Worm (Caenorhabditis elegans) whole organism, L4 larva: Measurements from ENCODE around the gene bbs-8.
A peak's percentile ranks its signal among the peaks of the same experiment; 100 is the strongest.

Experiments
- D1046.2 ChIP-seq: fragments of 200-800 bp; sonication (Bioruptor generic); IDR thresholded peaks from 2 replicates; pipeline ENCODE4 v1.3.6; 2022; ENCODE audit warnings: missing genetic modification characterization, missing compliant biosample characterization
- F44E2.7 ChIP-seq: fragments of 200-800 bp; sonication (Bioruptor generic); IDR thresholded peaks from 2 replicates; pipeline ENCODE4 v2.1.2; 2022; ENCODE audit warnings: missing genetic modification characterization, missing compliant biosample characterization
- Y5F2A.4 ChIP-seq: fragments of 200-800 bp; sonication (Bioruptor generic); optimal IDR thresholded peaks from 2 replicates; lab custom pipeline; 2018; ENCODE audit warnings: mild to moderate bottlenecking, missing genetic modification characterization, missing compliant biosample characterization
- ZK546.5 ChIP-seq, 2 experiments: sonication (generic microtip); optimal IDR thresholded peaks; 2 replicates each; lab custom pipeline; 2017; ENCODE audit warnings: missing biosample characterization in 2 of 2, missing genetic modification characterization in 2 of 2
- aha-1 ChIP-seq: fragments of 150-350 bp; peaks from one replicate; lab custom pipeline; 2014; ENCODE audit warnings: missing biosample characterization, missing genetic modification characterization
- aly-2 ChIP-seq: sonication (generic microtip); optimal IDR thresholded peaks from 2 replicates; lab custom pipeline; 2018; ENCODE audit warnings: missing biosample characterization, missing genetic modification characterization
- ama-1 ChIP-seq: fragments of 150-350 bp; optimal IDR thresholded peaks from 2 replicates; lab custom pipeline; 2014; ENCODE audit warnings: inconsistent platforms, mixed read lengths
- ceh-44 ChIP-seq: fragments of 200-800 bp; sonication (Bioruptor generic); IDR thresholded peaks from 2 replicates; pipeline ENCODE4 v1.3.6; 2022; ENCODE audit warnings: missing genetic modification reagents, missing genetic modification characterization, missing compliant biosample characterization
- daf-16 ChIP-seq, 3 experiments: sonication (generic microtip); optimal IDR thresholded peaks; 2 replicates each; lab custom pipeline; 2016 to 2017; ENCODE audit warnings: missing genetic modification characterization in 3 of 3, missing genetic modification reagents in 3 of 3, mild to moderate bottlenecking in 2 of 3, missing compliant biosample characterization in 2 of 3, missing biosample characterization in 1 of 3, moderate library complexity in 1 of 3
- daf-19 ChIP-seq: fragments of 200-800 bp; sonication (Bioruptor generic); conservative IDR thresholded peaks from 2 replicates; pipeline ENCODE4 v1.3.6; 2022; ENCODE audit warnings: missing genetic modification characterization, missing compliant biosample characterization
- dve-1 ChIP-seq: sonication (generic microtip); optimal IDR thresholded peaks from 2 replicates; lab custom pipeline; 2017; ENCODE audit warnings: antibody characterized with exemption, mild to moderate bottlenecking, missing genetic modification characterization, missing compliant biosample characterization; ENCODE audit not compliant: insufficient read depth
- fos-1 ChIP-seq: fragments of 150-350 bp; optimal IDR thresholded peaks from 2 replicates; lab custom pipeline; 2014; ENCODE audit warnings: missing biosample characterization, missing genetic modification characterization
- hlh-11 ChIP-seq: fragments of 200-800 bp; sonication (Bioruptor generic); optimal IDR thresholded peaks from 2 replicates; lab custom pipeline; 2018; ENCODE audit warnings: mild to moderate bottlenecking, missing genetic modification characterization, missing compliant biosample characterization
- hlh-30 ChIP-seq: sonication (generic microtip); optimal IDR thresholded peaks from 2 replicates; lab custom pipeline; 2017; ENCODE audit warnings: antibody characterized with exemption, mild to moderate bottlenecking, missing genetic modification characterization, missing compliant biosample characterization; ENCODE audit not compliant: insufficient read depth
- lin-1 ChIP-seq: fragments of 200-800 bp; sonication (Bioruptor generic); IDR thresholded peaks from 2 replicates; pipeline ENCODE4 v1.3.6; 2022; ENCODE audit warnings: missing genetic modification reagents, missing genetic modification characterization, missing compliant biosample characterization
- mdt-29 ChIP-seq: fragments of 200-800 bp; sonication (Bioruptor generic); IDR thresholded peaks from 2 replicates; pipeline ENCODE4 v1.3.6; 2022; ENCODE audit warnings: missing genetic modification reagents, missing genetic modification characterization, missing compliant biosample characterization
- mep-1 ChIP-seq: fragments of 150-350 bp; sonication (generic microtip); optimal IDR thresholded peaks from 3 replicates; lab custom pipeline; 2014; ENCODE audit warnings: missing biosample characterization, missing genetic modification characterization
- mxl-3 ChIP-seq: fragments of 200-800 bp; sonication (Bioruptor generic); optimal IDR thresholded peaks from 2 replicates; lab custom pipeline; 2018; ENCODE audit warnings: mild to moderate bottlenecking, missing genetic modification characterization, missing compliant biosample characterization
- nhr-10 ChIP-seq: fragments of 150-350 bp; optimal IDR thresholded peaks from 2 replicates; lab custom pipeline; 2014; ENCODE audit warnings: missing biosample characterization, missing genetic modification characterization
- nhr-102 ChIP-seq: sonication (generic microtip); optimal IDR thresholded peaks from 2 replicates; lab custom pipeline; 2016; ENCODE audit warnings: mild to moderate bottlenecking, missing genetic modification characterization, moderate library complexity, missing compliant biosample characterization
- nhr-11 ChIP-seq: fragments of 150-350 bp; optimal IDR thresholded peaks from 2 replicates; lab custom pipeline; 2014; ENCODE audit warnings: missing biosample characterization, missing genetic modification characterization
- saeg-2 ChIP-seq: fragments of 200-800 bp; sonication (Bioruptor generic); IDR thresholded peaks from 2 replicates; pipeline ENCODE4 v1.3.6; 2022; ENCODE audit warnings: missing genetic modification reagents, missing genetic modification characterization, missing compliant biosample characterization
- sdz-12 ChIP-seq: fragments of 200-800 bp; sonication (Bioruptor generic); optimal IDR thresholded peaks from 2 replicates; lab custom pipeline; 2018; ENCODE audit warnings: mild to moderate bottlenecking, missing genetic modification characterization, missing compliant biosample characterization
- snpc-1.2 ChIP-seq: fragments of 200-800 bp; sonication (Bioruptor generic); IDR thresholded peaks from 2 replicates; pipeline ENCODE4 v1.3.6; 2022; ENCODE audit warnings: missing genetic modification reagents, missing genetic modification characterization, missing compliant biosample characterization
- tag-97 ChIP-seq: fragments of 200-800 bp; sonication (Bioruptor generic); IDR thresholded peaks from 2 replicates; pipeline ENCODE4 v1.3.6; 2022; ENCODE audit warnings: missing genetic modification characterization, missing compliant biosample characterization
- tra-1 ChIP-seq: fragments of 200-800 bp; sonication (Bioruptor generic); IDR thresholded peaks from 2 replicates; pipeline ENCODE4 v1.3.6; 2022; ENCODE audit warnings: missing genetic modification reagents, missing genetic modification characterization, missing compliant biosample characterization
- unc-62 ChIP-seq, 3 experiments: fragments of 150-350 bp in 1 of 3; sonication (generic microtip); optimal IDR thresholded peaks in 2 of 3; peaks in 1 of 3; 1 replicate in 1 of 3; 2 replicates in 2 of 3; lab custom pipeline; 2014 to 2017; ENCODE audit warnings: missing biosample characterization in 3 of 3, missing genetic modification characterization in 3 of 3, missing genetic modification reagents in 3 of 3, missing genotype in 1 of 3
- zfp-2 ChIP-seq: sonication (generic microtip); optimal IDR thresholded peaks from 2 replicates; lab custom pipeline; 2016; ENCODE audit warnings: mild to moderate bottlenecking, missing genetic modification characterization, missing compliant biosample characterization
- ztf-11 ChIP-seq: fragments of 150-350 bp; optimal IDR thresholded peaks from 2 replicates; lab custom pipeline; 2014; ENCODE audit warnings: missing biosample characterization, missing genetic modification characterization

Gene bbs-8

DNA sequence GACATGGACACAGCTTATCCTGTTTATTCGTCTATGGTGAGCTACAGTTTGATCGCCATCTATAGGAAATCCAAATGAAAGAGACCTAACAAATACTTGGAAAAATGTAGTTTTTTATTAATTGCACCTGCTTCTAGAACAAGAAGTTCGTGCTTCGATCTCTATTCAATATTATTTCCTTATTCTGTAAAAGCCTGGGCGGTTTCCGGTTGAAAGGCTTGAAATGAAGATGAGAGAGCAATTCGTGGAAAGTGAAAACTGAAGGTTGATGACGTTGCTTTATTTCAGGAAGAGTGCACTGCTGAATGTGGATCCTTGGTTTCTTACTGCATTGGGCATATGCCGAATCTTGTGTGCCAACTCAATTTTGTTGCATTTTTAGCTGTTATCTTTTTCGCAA lies 15.8 kb upstream of the bbs-8 start:
- TF ChIP-seq snpc-1.2 (GFP tag; lab: Robert Waterston, UW), result no peak
- TF ChIP-seq aha-1 (tag; lab: Kevin White, UChicago), result peak; percentile 34

DNA sequence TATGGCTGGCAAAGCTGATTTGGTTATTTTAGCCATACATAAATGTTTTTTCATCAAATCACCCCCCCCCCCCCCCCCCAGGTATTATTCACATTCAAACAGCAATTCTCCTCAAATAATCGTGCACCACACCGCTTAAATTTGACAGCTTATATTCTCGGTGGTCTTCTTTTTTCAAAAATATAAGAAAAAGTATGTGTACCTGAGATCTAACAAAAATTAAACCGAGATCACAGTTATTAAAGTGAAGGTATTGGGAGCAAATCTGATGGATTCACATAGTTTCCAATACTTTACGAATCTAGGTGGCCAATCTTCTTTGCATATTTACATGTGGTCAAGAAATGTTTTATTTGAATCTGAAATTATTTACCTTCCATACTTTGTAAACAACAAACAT lies 15.3 kb upstream of the bbs-8 start, which contains the start of gene ZC404.15:
TSS of gene ZC404.15 (plus strand) at position 301 of the 400 bp plus-strand sequence.
- TF ChIP-seq D1046.2, result no peak
- peak; percentile 47 for TF ChIP-seq aha-1 (tag; lab: Kevin White, UChicago)

DNA sequence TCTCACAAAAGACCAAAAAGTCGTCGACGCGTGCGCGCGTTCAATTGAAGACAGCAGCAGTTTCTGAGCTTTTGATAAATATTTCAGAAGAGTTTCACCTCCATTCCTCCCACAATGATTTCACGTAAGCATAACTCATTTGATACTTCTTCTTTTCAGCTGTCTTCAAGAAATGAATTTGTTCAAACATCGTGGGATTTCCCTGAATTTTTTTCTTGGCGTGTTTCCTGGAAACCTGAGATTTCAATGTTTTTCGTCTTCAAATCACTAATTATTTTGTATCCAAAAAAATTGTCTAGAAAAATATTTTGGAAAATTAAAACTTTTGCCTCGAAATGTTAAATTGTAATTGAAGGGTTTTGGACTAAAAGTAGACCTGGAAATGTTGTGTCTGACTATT lies 13.6 kb upstream of the bbs-8 start:
- TF ChIP-seq ztf-11 (tag; lab: Kevin White, UChicago) (no peak), mdt-29 (GFP tag; lab: Robert Waterston, UW) (no peak), aly-2 (tag; lab: Kevin White, UChicago) (no peak), lin-1 (GFP tag; lab: Robert Waterston, UW) (no peak), fos-1 (tag; lab: Kevin White, UChicago) (no peak), sdz-12 (no peak), nhr-10 (no peak), tag-97 (no peak)
- TF ChIP-seq, all 104 proteins: peak for 0

DNA sequence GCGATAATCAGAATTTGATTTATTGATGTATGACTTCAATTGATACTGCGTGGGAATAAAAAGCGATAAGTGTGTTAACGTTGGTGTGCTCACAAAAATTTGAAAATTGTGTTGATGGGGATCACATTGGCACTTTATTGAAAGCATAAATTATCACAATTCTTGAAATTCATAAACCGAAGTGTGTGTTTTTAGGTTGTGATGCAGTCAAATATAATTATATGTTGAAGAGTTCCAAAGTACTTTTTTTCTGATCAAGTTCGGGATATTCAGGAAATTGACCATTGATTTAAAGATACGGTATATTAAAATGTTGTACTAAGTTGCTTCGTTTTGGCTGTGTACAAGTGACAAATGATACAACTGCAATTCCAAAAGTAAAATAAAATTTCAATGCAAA lies 10.8 kb upstream of the bbs-8 start, which contains the start of gene srh-28:
TSS of gene srh-28 (minus strand) at position 101 of the 400 bp plus-strand sequence.
- TF ChIP-seq Y5F2A.4 (GFP tag; lab: Kevin White, UChicago), result no peak
- no peak for TF ChIP-seq mep-1
- peak in 1 of 2 experiments; percentile 22 for TF ChIP-seq unc-62 (GFP tag; optimal IDR thresholded peaks at IDR 0.05 in 1 of 2; lab: Kevin White, UChicago)
- no peak for TF ChIP-seq unc-62 (tag; optimal IDR thresholded peaks at IDR 0.05; lab: Kevin White, UChicago)
- no peak for TF ChIP-seq tra-1

DNA sequence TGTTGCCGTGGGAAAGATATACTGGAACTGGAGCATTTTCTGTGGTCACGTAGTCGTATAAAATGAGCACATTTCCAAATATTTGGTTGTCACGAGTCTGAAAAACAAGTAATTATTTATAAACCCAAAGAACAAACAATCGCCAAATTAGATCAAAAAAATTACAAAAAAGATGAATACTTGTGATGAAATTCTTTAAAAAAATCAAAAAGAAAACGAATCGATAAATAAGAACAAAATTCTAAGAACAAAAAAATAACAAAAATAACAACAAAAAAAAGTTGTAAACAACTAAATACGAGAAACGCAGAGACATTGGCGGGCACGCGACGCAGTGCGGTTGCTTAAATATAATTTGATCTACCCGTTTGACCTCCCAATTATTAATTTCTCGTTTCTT lies 8.9 kb upstream of the bbs-8 start, which contains the start of gene ZC404.16:
TSS of gene ZC404.16 (minus strand) at position 101 of the 400 bp plus-strand sequence.
- TF ChIP-seq ceh-44 (GFP tag; lab: Robert Waterston, UW) (no peak), F44E2.7 (GFP tag; lab: Robert Waterston, UW) (no peak), aly-2 (tag; lab: Kevin White, UChicago) (no peak), ztf-11 (tag; lab: Kevin White, UChicago) (no peak), aha-1 (tag; lab: Kevin White, UChicago) (no peak), dve-1 (tag; lab: Kevin White, UChicago) (no peak)

DNA sequence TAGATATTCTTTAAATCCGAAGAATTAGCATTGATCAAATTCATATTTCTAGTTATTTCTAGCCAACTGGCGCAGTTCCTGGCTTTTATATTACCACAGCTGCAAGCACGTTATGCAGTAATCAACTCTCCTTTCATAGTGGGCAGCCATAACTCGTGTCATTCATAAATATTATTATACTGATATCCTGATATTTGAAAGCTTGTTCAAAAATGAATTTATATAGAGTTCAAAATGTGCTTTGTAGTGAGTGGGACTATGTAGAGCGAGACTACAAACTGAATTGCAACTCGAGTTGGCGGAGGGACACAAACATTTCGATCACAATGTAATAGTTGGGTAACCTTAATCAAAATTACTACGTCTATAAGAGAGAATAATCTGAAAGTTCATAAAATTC lies 6.8 kb upstream of the bbs-8 start, which contains the start of gene srh-30:
TSS of gene srh-30 (minus strand) at position 101 of the 400 bp plus-strand sequence.
- TF ChIP-seq dve-1 (tag; lab: Kevin White, UChicago) (no peak), ama-1 (lab: Kevin White, UChicago) (no peak), zfp-2 (tag; lab: Kevin White, UChicago) (no peak), nhr-102 (no peak)

DNA sequence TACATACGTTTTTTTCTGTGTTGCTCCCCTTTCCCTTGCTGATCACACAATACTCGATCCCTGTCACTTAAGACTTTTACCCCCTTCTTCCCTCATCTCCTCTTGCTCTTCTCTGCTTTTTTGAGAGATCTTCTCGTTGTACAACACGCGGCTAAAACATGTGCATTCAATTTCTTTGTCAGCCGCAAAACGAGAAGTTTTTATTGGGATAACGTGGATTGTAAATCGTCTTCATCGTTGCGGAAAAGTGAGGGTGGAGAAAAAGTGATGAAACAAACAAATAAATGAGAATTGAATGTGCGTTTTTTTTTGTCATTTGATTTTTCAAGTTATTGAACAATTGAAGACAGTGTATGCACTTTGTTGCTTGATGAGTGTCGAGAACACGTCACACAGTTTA lies 4.6 kb upstream of the bbs-8 start:
- TF ChIP-seq hlh-30 (tag; lab: Kevin White, UChicago), result no peak

DNA sequence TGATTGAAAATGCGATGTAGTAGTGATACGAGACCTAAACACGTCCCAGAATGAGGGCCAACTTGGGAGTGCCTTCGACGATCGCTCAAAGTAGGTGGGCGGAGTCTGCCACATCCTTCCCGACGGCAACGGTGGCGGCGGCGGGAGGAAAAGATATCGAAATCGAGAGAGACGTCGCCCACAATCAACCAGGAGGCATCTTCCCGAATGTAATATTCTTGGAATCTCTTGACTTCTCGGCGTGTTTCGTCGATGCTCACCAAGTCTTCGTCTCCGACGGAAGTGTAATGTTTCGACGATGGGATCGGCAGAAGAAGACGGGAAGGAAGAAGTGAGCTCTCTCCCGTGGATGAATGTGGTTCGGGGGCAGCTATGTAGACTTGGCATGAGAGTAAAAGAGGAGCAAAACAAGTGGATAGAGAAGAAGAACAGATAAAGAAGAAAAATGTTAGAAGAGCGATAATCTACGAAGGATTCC lies 3.6 kb upstream of the bbs-8 start, which contains the start of the genes T25F10.1 and clik-1:
TSS of gene T25F10.1 (plus strand) at position 51 of the 478 bp plus-strand sequence.
TSS of gene clik-1 (minus strand) at position 281 of the 478 bp plus-strand sequence.
- no peak for TF ChIP-seq mep-1
- TF ChIP-seq daf-19 (GFP tag; lab: Robert Waterston, UW), result no peak
- peak; percentile 40 for TF ChIP-seq aha-1 (tag; lab: Kevin White, UChicago)
- TF ChIP-seq mxl-3 (GFP tag; lab: Kevin White, UChicago), result peak; percentile 42
- peak; percentile 53 for TF ChIP-seq nhr-11 (tag; lab: Kevin White, UChicago)
- no peak for TF ChIP-seq ZK546.5 (tag; optimal IDR thresholded peaks at IDR 0.05; lab: Kevin White, UChicago)
- TF ChIP-seq daf-16 (GFP tag; optimal IDR thresholded peaks at IDR 0.05; lab: Kevin White, UChicago), result peak in 1 of 2 experiments; percentile 81
- TF ChIP-seq daf-16 (tag; optimal IDR thresholded peaks at IDR 0.05; lab: Kevin White, UChicago), result no peak
- TF ChIP-seq ama-1 (lab: Kevin White, UChicago), result no peak
- no peak for TF ChIP-seq tag-97
- TF ChIP-seq saeg-2 (GFP tag; lab: Robert Waterston, UW), result no peak
- TF ChIP-seq hlh-11 (tag; lab: Kevin White, UChicago), result peak; percentile 42
